Fruit fly (Drosophila melanogaster) whole organism, embryonic: ENCODE data around the gene gpp.
A peak's percentile ranks its signal among the peaks of the same experiment; 100 is the strongest.

Source experiments
- ATbp ChIP-seq: fragments of 200-800 bp; sonication (Bioruptor generic); optimal IDR thresholded peaks from 2 replicates; lab custom pipeline; 2017; ENCODE audit warnings: missing biosample characterization, mild to moderate bottlenecking, missing genetic modification characterization, missing genetic modification reagents
- Abd-B ChIP-seq: fragments of 200-800 bp; sonication (Bioruptor generic); optimal IDR thresholded peaks from 2 replicates; lab custom pipeline; 2018; ENCODE audit warnings: missing biosample characterization, mild to moderate bottlenecking, missing genetic modification characterization, moderate library complexity
- BEAF-32 ChIP-seq: fragments of 200-800 bp; sonication (Bioruptor generic); optimal IDR thresholded peaks from 3 replicates; lab custom pipeline; 2017; ENCODE audit warnings: missing biosample characterization, missing genetic modification characterization, mild to moderate bottlenecking, moderate library complexity, missing genetic modification reagents
- CG10209 ChIP-seq: fragments of 200-800 bp; sonication (Bioruptor generic); optimal IDR thresholded peaks from 3 replicates; lab custom pipeline; 2017; ENCODE audit warnings: missing biosample characterization, mild to moderate bottlenecking, missing genetic modification characterization, missing genetic modification reagents
- CG10366 ChIP-seq: fragments of 200-800 bp; sonication (Bioruptor generic); IDR thresholded peaks from 2 replicates; pipeline ENCODE4 v1.3.6; 2022; ENCODE audit warnings: missing biosample characterization, missing genetic modification characterization
- CG11085 ChIP-seq: fragments of 200-800 bp; sonication (Bioruptor generic); IDR thresholded peaks from 2 replicates; pipeline ENCODE4 v1.3.6; 2022; ENCODE audit warnings: missing biosample characterization, missing genetic modification characterization
- CG15269 ChIP-seq: fragments of 200-800 bp; sonication (Bioruptor generic); optimal IDR thresholded peaks from 2 replicates; lab custom pipeline; 2018; ENCODE audit warnings: missing biosample characterization, mild to moderate bottlenecking, missing genetic modification characterization, moderate library complexity
- CG18619 ChIP-seq: fragments of 200-800 bp; sonication (Bioruptor generic); optimal IDR thresholded peaks from 3 replicates; lab custom pipeline; 2017; ENCODE audit warnings: missing biosample characterization, mild to moderate bottlenecking, missing genetic modification characterization
- CG2199 ChIP-seq: fragments of 200-800 bp; sonication (Bioruptor generic); IDR thresholded peaks from 3 replicates; pipeline ENCODE4 v1.3.6; 2022; ENCODE audit warnings: missing biosample characterization, missing genetic modification characterization
- CG2202 ChIP-seq: fragments of 200-800 bp; sonication (Bioruptor generic); optimal IDR thresholded peaks from 2 replicates; lab custom pipeline; 2018; ENCODE audit warnings: missing biosample characterization, mild to moderate bottlenecking, missing genetic modification characterization
- CG30403 ChIP-seq: fragments of 200-800 bp; sonication (Bioruptor generic); optimal IDR thresholded peaks from 3 replicates; lab custom pipeline; 2016; ENCODE audit warnings: missing biosample characterization, missing genetic modification characterization
- CG3281 ChIP-seq: fragments of 200-800 bp; sonication (Bioruptor generic); optimal IDR thresholded peaks from 3 replicates; lab custom pipeline; 2017; ENCODE audit warnings: missing biosample characterization, mild to moderate bottlenecking, missing genetic modification characterization
- CG3995 ChIP-seq: fragments of 200-800 bp; sonication (Bioruptor generic); optimal IDR thresholded peaks from 3 replicates; lab custom pipeline; 2016; ENCODE audit warnings: missing biosample characterization, missing genetic modification characterization
- CG4404 ChIP-seq: fragments of 200-800 bp; sonication (Bioruptor generic); IDR thresholded peaks from 2 replicates; pipeline ENCODE4 v1.3.6; 2022; ENCODE audit warnings: missing biosample characterization, missing genetic modification characterization
- CG5180 ChIP-seq: fragments of 200-800 bp; sonication (Bioruptor generic); optimal IDR thresholded peaks from 3 replicates; lab custom pipeline; 2017; ENCODE audit warnings: missing biosample characterization, missing genetic modification characterization, mild to moderate bottlenecking, moderate library complexity, missing genetic modification reagents
- CG5953 ChIP-seq: fragments of 200-800 bp; sonication (Bioruptor generic); IDR thresholded peaks from 2 replicates; pipeline ENCODE4 v1.3.6; 2022; ENCODE audit warnings: missing biosample characterization, missing genetic modification characterization
- CG8924 ChIP-seq: fragments of 200-800 bp; optimal IDR thresholded peaks from 3 replicates; lab custom pipeline; 2019; ENCODE audit warnings: missing biosample characterization, mild to moderate bottlenecking, missing genetic modification characterization, moderate library complexity
- CkIIα-i1 ChIP-seq: fragments of 200-800 bp; sonication (Bioruptor generic); IDR thresholded peaks from 2 replicates; pipeline ENCODE4 v1.3.6; 2022; ENCODE audit warnings: missing biosample characterization, missing genetic modification characterization
- CrebB ChIP-seq: fragments of 200-800 bp; sonication (Bioruptor generic); optimal IDR thresholded peaks from 3 replicates; lab custom pipeline; 2018; ENCODE audit warnings: missing biosample characterization, mild to moderate bottlenecking, missing genetic modification characterization
- Dad ChIP-seq: fragments of 200-800 bp; sonication (Bioruptor generic); optimal IDR thresholded peaks from 3 replicates; lab custom pipeline; 2016; ENCODE audit warnings: missing biosample characterization, missing genetic modification characterization
- E2f2 ChIP-seq: fragments of 200-800 bp; sonication (Bioruptor generic); IDR thresholded peaks from 2 replicates; pipeline ENCODE4 v1.3.6; 2022; ENCODE audit warnings: missing biosample characterization, missing genetic modification characterization
- HHEX ChIP-seq: fragments of 200-800 bp; sonication (Bioruptor generic); optimal IDR thresholded peaks from 3 replicates; lab custom pipeline; 2017; ENCODE audit warnings: missing biosample characterization, mild to moderate bottlenecking, missing genetic modification characterization, missing genetic modification reagents
- Hsf ChIP-seq: fragments of 200-800 bp; sonication (Bioruptor generic); optimal IDR thresholded peaks from 3 replicates; lab custom pipeline; 2016; ENCODE audit warnings: missing biosample characterization, missing genetic modification characterization
- Kr ChIP-seq: fragments of 200-800 bp; sonication (Bioruptor generic); optimal IDR thresholded peaks from 2 replicates; lab custom pipeline; 2017; ENCODE audit warnings: missing biosample characterization, mild to moderate bottlenecking, missing genetic modification characterization
- Lhr ChIP-seq: fragments of 200-800 bp; sonication (Bioruptor generic); optimal IDR thresholded peaks from 3 replicates; lab custom pipeline; 2017; ENCODE audit warnings: mild to moderate bottlenecking, missing biosample characterization, missing genetic modification reagents, missing genetic modification characterization
- NfI ChIP-seq: fragments of 200-800 bp; sonication (Bioruptor generic); optimal IDR thresholded peaks from 3 replicates; lab custom pipeline; 2018; ENCODE audit warnings: missing biosample characterization, mild to moderate bottlenecking, missing genetic modification characterization, moderate library complexity
- Poxn ChIP-seq: fragments of 200-800 bp; sonication (Bioruptor generic); IDR thresholded peaks from 2 replicates; pipeline ENCODE4 v1.3.6; 2022; ENCODE audit warnings: missing biosample characterization, missing genetic modification characterization
- Ptx1 ChIP-seq: fragments of 200-800 bp; sonication (Bioruptor generic); IDR thresholded peaks from 2 replicates; pipeline ENCODE4 v1.3.6; 2022; ENCODE audit warnings: missing biosample characterization, missing genetic modification characterization
- Sox100B ChIP-seq: fragments of 200-800 bp; sonication (Bioruptor generic); optimal IDR thresholded peaks from 3 replicates; lab custom pipeline; 2018; ENCODE audit warnings: missing biosample characterization, mild to moderate bottlenecking, missing genetic modification characterization
- Sox102F ChIP-seq: fragments of 200-800 bp; sonication (Bioruptor generic); optimal IDR thresholded peaks from 2 replicates; lab custom pipeline; 2018; ENCODE audit warnings: missing biosample characterization, mild to moderate bottlenecking, missing genetic modification characterization, moderate library complexity
- Spps ChIP-seq: fragments of 200-800 bp; sonication (Bioruptor generic); optimal IDR thresholded peaks from 2 replicates; lab custom pipeline; 2018; ENCODE audit warnings: missing biosample characterization, mild to moderate bottlenecking, missing genetic modification characterization
- bbx ChIP-seq: fragments of 200-800 bp; sonication (Bioruptor generic); IDR thresholded peaks from 2 replicates; pipeline ENCODE4 v1.3.6; 2022; ENCODE audit warnings: missing biosample characterization, missing genetic modification characterization; ENCODE audit not compliant: partially characterized antibody
- br ChIP-seq: fragments of >200 bp; optimal IDR thresholded peaks from 2 replicates; lab custom pipeline; 2017
- dpn ChIP-seq, 2 experiments: fragments of 200-800 bp; sonication (Bioruptor generic); optimal IDR thresholded peaks; 3 replicates each; lab custom pipeline; 2016; ENCODE audit warnings: missing biosample characterization in 2 of 2, missing genetic modification characterization in 2 of 2
- gce ChIP-seq: fragments of 200-800 bp; sonication (Bioruptor generic); IDR thresholded peaks from 3 replicates; pipeline ENCODE4 v1.3.6; 2022; ENCODE audit warnings: missing biosample characterization, missing genetic modification characterization
- gcm2 ChIP-seq: fragments of 200-800 bp; sonication (Bioruptor generic); optimal IDR thresholded peaks from 2 replicates; lab custom pipeline; 2016; ENCODE audit warnings: missing biosample characterization, missing genetic modification characterization
- grau ChIP-seq: fragments of 200-800 bp; optimal IDR thresholded peaks from 3 replicates; lab custom pipeline; 2019; ENCODE audit warnings: missing biosample characterization, mild to moderate bottlenecking, missing genetic modification characterization, moderate library complexity
- ham ChIP-seq: fragments of 200-800 bp; sonication (Bioruptor generic); IDR thresholded peaks from 2 replicates; pipeline ENCODE4 v1.3.6; 2022; ENCODE audit warnings: missing biosample characterization, missing genetic modification characterization
- knrl ChIP-seq: fragments of 200-800 bp; sonication (Bioruptor generic); IDR thresholded peaks from 3 replicates; pipeline ENCODE4 v1.3.6; 2022; ENCODE audit warnings: missing biosample characterization, missing genetic modification characterization; ENCODE audit not compliant: partially characterized antibody
- lbe ChIP-seq: fragments of 200-800 bp; sonication (Bioruptor generic); optimal IDR thresholded peaks from 2 replicates; lab custom pipeline; 2016; ENCODE audit warnings: missing biosample characterization, mild to moderate bottlenecking, missing genetic modification characterization
- nau ChIP-seq: fragments of 200-800 bp; sonication (Bioruptor generic); optimal IDR thresholded peaks from 3 replicates; lab custom pipeline; 2017; ENCODE audit warnings: missing biosample characterization, mild to moderate bottlenecking, missing genetic modification characterization, missing genetic modification reagents
- org-1 ChIP-seq: fragments of 200-800 bp; sonication (Bioruptor generic); optimal IDR thresholded peaks from 2 replicates; lab custom pipeline; 2017; ENCODE audit warnings: missing biosample characterization, missing genetic modification characterization
- pros ChIP-seq: fragments of 200-800 bp; sonication (Bioruptor generic); optimal IDR thresholded peaks from 3 replicates; lab custom pipeline; 2019; ENCODE audit warnings: missing biosample characterization, mild to moderate bottlenecking, missing genetic modification characterization, moderate library complexity
- slou ChIP-seq: fragments of 200-800 bp; sonication (Bioruptor generic); optimal IDR thresholded peaks from 3 replicates; lab custom pipeline; 2016; ENCODE audit warnings: missing biosample characterization, missing genetic modification characterization
- ssp ChIP-seq: fragments of 200-800 bp; sonication (Bioruptor generic); IDR thresholded peaks from 2 replicates; pipeline ENCODE4 v1.3.6; 2022; ENCODE audit warnings: missing biosample characterization, missing genetic modification characterization
- trem ChIP-seq: fragments of 200-800 bp; optimal IDR thresholded peaks from 3 replicates; lab custom pipeline; 2019; ENCODE audit warnings: missing biosample characterization, mild to moderate bottlenecking, missing genetic modification characterization, moderate library complexity
- unc-4 ChIP-seq: fragments of 200-800 bp; sonication (Bioruptor generic); IDR thresholded peaks from 2 replicates; pipeline ENCODE4 v1.3.6; 2022; ENCODE audit warnings: missing biosample characterization, missing genetic modification characterization; ENCODE audit not compliant: partially characterized antibody
- wek ChIP-seq: fragments of 200-800 bp; sonication (Bioruptor generic); optimal IDR thresholded peaks from 3 replicates; lab custom pipeline; 2018; ENCODE audit warnings: missing biosample characterization, mild to moderate bottlenecking, missing genetic modification characterization, moderate library complexity
- z ChIP-seq: fragments of 200-800 bp; sonication (Bioruptor generic); IDR thresholded peaks from 3 replicates; pipeline ENCODE4 v1.3.6; 2022; ENCODE audit warnings: missing biosample characterization, missing genetic modification characterization
- zf30C ChIP-seq: fragments of 200-800 bp; sonication (Bioruptor generic); optimal IDR thresholded peaks from 3 replicates; lab custom pipeline; 2018; ENCODE audit warnings: missing biosample characterization, mild to moderate bottlenecking, missing genetic modification characterization

gpp gene

dm6 chr3R:6400710-6401521, 5.7 kb upstream of the gpp start (continued):
- TF ChIP-seq slou (GFP tag; lab: Kevin White, UChicago) (no peak), CG10366 (GFP tag; lab: Robert Waterston, UW) (no peak), knrl (GFP tag; lab: Robert Waterston, UW) (no peak), dpn (GFP tag; optimal IDR thresholded peaks at IDR 0.05; lab: Kevin White, UChicago) (no peak), pros (GFP tag; lab: Kevin White, UChicago) (no peak), NfI (GFP tag; lab: Kevin White, UChicago) (no peak), Sox102F (peak; percentile 12), bbx (GFP tag; lab: Robert Waterston, UW) (no peak), CG15269 (peak; percentile 26), unc-4 (no peak), CG5180 (peak; percentile 31), grau (tag; lab: Kevin White, UChicago) (peak; percentile 10), ham (GFP tag; lab: Robert Waterston, UW) (no peak), trem (tag; lab: Kevin White, UChicago) (no peak), CkIIα-i1 (GFP tag; lab: Robert Waterston, UW) (no peak), ATbp (GFP tag; lab: Kevin White, UChicago) (peak; percentile 67), CG18619 (GFP tag; lab: Kevin White, UChicago) (peak; percentile 18), CG8924 (peak; percentile 41), org-1 (GFP tag; lab: Kevin White, UChicago) (no peak), CG10209 (GFP tag; lab: Kevin White, UChicago) (no peak), CG4404 (GFP tag; lab: Robert Waterston, UW) (no peak), E2f2 (no peak), ssp (GFP tag; lab: Robert Waterston, UW) (no peak), zf30C (GFP tag; lab: Kevin White, UChicago) (no peak), CrebB (tag; lab: Kevin White, UChicago) (peak; percentile 5), gce (GFP tag; lab: Robert Waterston, UW) (no peak), CG2199 (GFP tag; lab: Robert Waterston, UW) (no peak), Poxn (GFP tag; lab: Robert Waterston, UW) (no peak), nau (GFP tag; lab: Kevin White, UChicago) (peak; percentile 49), lbe (GFP tag; lab: Kevin White, UChicago) (peak; percentile 26), HHEX (GFP tag; lab: Kevin White, UChicago) (peak; percentile 29), CG2202 (tag; lab: Kevin White, UChicago) (peak; percentile 3), BEAF-32 (no peak), Dad (GFP tag; lab: Kevin White, UChicago) (no peak), Hsf (GFP tag; lab: Kevin White, UChicago) (no peak), CG3995 (no peak), Ptx1 (GFP tag; lab: Robert Waterston, UW) (no peak), CG3281 (GFP tag; lab: Kevin White, UChicago) (peak; percentile 51), CG30403 (GFP tag; lab: Kevin White, UChicago) (no peak), Spps (tag; lab: Kevin White, UChicago) (no peak), wek (GFP tag; lab: Kevin White, UChicago) (peak; percentile 57), Abd-B (no peak), Sox100B (GFP tag; lab: Kevin White, UChicago) (no peak), CG5953 (GFP tag; lab: Robert Waterston, UW) (no peak), gcm2 (GFP tag; lab: Kevin White, UChicago) (no peak), Kr (no peak), Lhr (GFP tag; lab: Kevin White, UChicago) (no peak), br (lab: Kevin White, UChicago) (no peak), z (GFP tag; lab: Robert Waterston, UW) (no peak), CG11085 (GFP tag; lab: Robert Waterston, UW) (no peak)
